Worm (Caenorhabditis elegans) whole organism, L4 larva: Measurements from ENCODE around the gene tsen-2.

Experiments used
- F10B5.3 ChIP-seq: sonication (generic microtip); optimal IDR thresholded peaks from 2 replicates; lab custom pipeline; 2016; ENCODE audit warnings: mild to moderate bottlenecking, missing genetic modification characterization, missing compliant biosample characterization
- F26F4.8 ChIP-seq: fragments of 200-800 bp; sonication (Bioruptor generic); conservative IDR thresholded peaks from 2 replicates; pipeline ENCODE4 v1.3.6; 2022; ENCODE audit warnings: missing genetic modification characterization, missing compliant biosample characterization
- F37D6.2 ChIP-seq: sonication (generic microtip); optimal IDR thresholded peaks from 2 replicates; lab custom pipeline; 2016; ENCODE audit warnings: mild to moderate bottlenecking, missing genetic modification characterization, missing compliant biosample characterization
- F49E8.2 ChIP-seq: sonication (generic microtip); optimal IDR thresholded peaks from 2 replicates; lab custom pipeline; 2016; ENCODE audit warnings: missing compliant biosample characterization, mild to moderate bottlenecking, missing genetic modification characterization, borderline replicate concordance
- R02D3.7 ChIP-seq: fragments of 150-350 bp; sonication (generic microtip); optimal IDR thresholded peaks from 3 replicates; lab custom pipeline; 2014; ENCODE audit warnings: missing biosample characterization, missing genetic modification characterization
- T20F7.1 ChIP-seq: fragments of 200-800 bp; sonication (Bioruptor generic); optimal IDR thresholded peaks from 2 replicates; lab custom pipeline; 2018; ENCODE audit warnings: mild to moderate bottlenecking, missing genetic modification characterization, missing compliant biosample characterization
- Y105C5A.15 ChIP-seq: fragments of 200-800 bp; sonication (Bioruptor generic); IDR thresholded peaks from 2 replicates; pipeline ENCODE4 v1.3.6; 2022; ENCODE audit warnings: missing genetic modification characterization, missing compliant biosample characterization
- Y48G9A.11 ChIP-seq: fragments of 200-800 bp; sonication (Bioruptor generic); IDR thresholded peaks from 2 replicates; pipeline ENCODE4 v1.3.6; 2022; ENCODE audit warnings: missing genetic modification reagents, missing genetic modification characterization, missing compliant biosample characterization
- Y5F2A.4 ChIP-seq: fragments of 200-800 bp; sonication (Bioruptor generic); optimal IDR thresholded peaks from 2 replicates; lab custom pipeline; 2018; ENCODE audit warnings: mild to moderate bottlenecking, missing genetic modification characterization, missing compliant biosample characterization
- ZK546.5 ChIP-seq, 2 experiments: sonication (generic microtip); optimal IDR thresholded peaks; 2 replicates each; lab custom pipeline; 2017; ENCODE audit warnings: missing biosample characterization in 2 of 2, missing genetic modification characterization in 2 of 2
- aha-1 ChIP-seq: fragments of 150-350 bp; peaks from one replicate; lab custom pipeline; 2014; ENCODE audit warnings: missing biosample characterization, missing genetic modification characterization
- ama-1 ChIP-seq: fragments of 150-350 bp; optimal IDR thresholded peaks from 2 replicates; lab custom pipeline; 2014; ENCODE audit warnings: inconsistent platforms, mixed read lengths
- ceh-32 ChIP-seq: sonication (generic microtip); optimal IDR thresholded peaks from 2 replicates; lab custom pipeline; 2016; ENCODE audit warnings: mild to moderate bottlenecking, missing genetic modification characterization, missing compliant biosample characterization; ENCODE audit not compliant: poor library complexity
- ceh-44 ChIP-seq: fragments of 200-800 bp; sonication (Bioruptor generic); IDR thresholded peaks from 2 replicates; pipeline ENCODE4 v1.3.6; 2022; ENCODE audit warnings: missing genetic modification reagents, missing genetic modification characterization, missing compliant biosample characterization
- ceh-82 ChIP-seq: sonication (generic microtip); optimal IDR thresholded peaks from 2 replicates; lab custom pipeline; 2017; ENCODE audit warnings: missing biosample characterization, missing genetic modification characterization
- ces-1 ChIP-seq: fragments of 150-350 bp; sonication (generic microtip); optimal IDR thresholded peaks from 4 replicates; lab custom pipeline; 2014; ENCODE audit warnings: missing biosample characterization, missing genetic modification reagents, missing genetic modification characterization
- cey-2 ChIP-seq: sonication (generic microtip); optimal IDR thresholded peaks from 3 replicates; lab custom pipeline; 2017; ENCODE audit warnings: missing genetic modification characterization, mild to moderate bottlenecking, missing compliant biosample characterization, antibody characterized with exemption, borderline replicate concordance; ENCODE audit not compliant: insufficient read depth
- daf-12 ChIP-seq: fragments of 150-350 bp; optimal IDR thresholded peaks from 2 replicates; lab custom pipeline; 2014; ENCODE audit warnings: missing biosample characterization, missing genetic modification reagents, missing genetic modification characterization
- daf-19 ChIP-seq: fragments of 200-800 bp; sonication (Bioruptor generic); conservative IDR thresholded peaks from 2 replicates; pipeline ENCODE4 v1.3.6; 2022; ENCODE audit warnings: missing genetic modification characterization, missing compliant biosample characterization
- dpl-1 ChIP-seq: fragments of 150-350 bp; optimal IDR thresholded peaks from 2 replicates; lab custom pipeline; 2014; ENCODE audit warnings: missing biosample characterization, missing genetic modification reagents, missing genetic modification characterization
- fos-1 ChIP-seq: fragments of 150-350 bp; optimal IDR thresholded peaks from 2 replicates; lab custom pipeline; 2014; ENCODE audit warnings: missing biosample characterization, missing genetic modification characterization
- gei-8 ChIP-seq: fragments of 200-800 bp; sonication (Bioruptor generic); optimal IDR thresholded peaks from 2 replicates; lab custom pipeline; 2018; ENCODE audit warnings: mild to moderate bottlenecking, missing genetic modification characterization, missing compliant biosample characterization
- hlh-11 ChIP-seq: fragments of 200-800 bp; sonication (Bioruptor generic); optimal IDR thresholded peaks from 2 replicates; lab custom pipeline; 2018; ENCODE audit warnings: mild to moderate bottlenecking, missing genetic modification characterization, missing compliant biosample characterization
- lim-7 ChIP-seq: fragments of 200-800 bp; sonication (Bioruptor generic); IDR thresholded peaks from 2 replicates; pipeline ENCODE4 v1.3.6; 2022; ENCODE audit warnings: missing genetic modification characterization, missing compliant biosample characterization
- lin-1 ChIP-seq: fragments of 200-800 bp; sonication (Bioruptor generic); IDR thresholded peaks from 2 replicates; pipeline ENCODE4 v1.3.6; 2022; ENCODE audit warnings: missing genetic modification reagents, missing genetic modification characterization, missing compliant biosample characterization
- lin-29 ChIP-seq: fragments of 200-800 bp; sonication (Bioruptor generic); IDR thresholded peaks from 2 replicates; pipeline ENCODE4 v1.3.6; 2022; ENCODE audit warnings: missing genetic modification reagents, missing genetic modification characterization, missing compliant biosample characterization
- lin-38 ChIP-seq: fragments of 200-800 bp; sonication (Bioruptor generic); IDR thresholded peaks from 2 replicates; pipeline ENCODE4 v1.3.6; 2022; ENCODE audit warnings: missing genetic modification reagents, missing genetic modification characterization, missing compliant biosample characterization
- lir-3 ChIP-seq: sonication (generic microtip); optimal IDR thresholded peaks from 2 replicates; lab custom pipeline; 2016; ENCODE audit warnings: mild to moderate bottlenecking, missing genetic modification characterization, missing compliant biosample characterization
- lsy-2 ChIP-seq, 2 experiments: fragments of 150-350 bp in 1 of 2; sonication (generic microtip) in 1 of 2; optimal IDR thresholded peaks; 2 replicates each; lab custom pipeline; 2014 to 2017; ENCODE audit warnings: missing biosample characterization in 2 of 2, missing genetic modification characterization in 2 of 2
- nhr-10 ChIP-seq: fragments of 150-350 bp; optimal IDR thresholded peaks from 2 replicates; lab custom pipeline; 2014; ENCODE audit warnings: missing biosample characterization, missing genetic modification characterization
- nhr-11 ChIP-seq: fragments of 150-350 bp; optimal IDR thresholded peaks from 2 replicates; lab custom pipeline; 2014; ENCODE audit warnings: missing biosample characterization, missing genetic modification characterization
- nhr-111 ChIP-seq: fragments of 200-800 bp; sonication (Bioruptor generic); optimal IDR thresholded peaks from 2 replicates; lab custom pipeline; 2018; ENCODE audit warnings: mild to moderate bottlenecking, missing genetic modification characterization, missing compliant biosample characterization
- nhr-25 ChIP-seq: sonication (generic microtip); optimal IDR thresholded peaks from 2 replicates; lab custom pipeline; 2017; ENCODE audit warnings: missing genetic modification characterization, mild to moderate bottlenecking, missing compliant biosample characterization, antibody characterized with exemption, moderate library complexity, borderline replicate concordance; ENCODE audit not compliant: insufficient read depth
- nhr-28 ChIP-seq: fragments of 150-350 bp; optimal IDR thresholded peaks from 2 replicates; lab custom pipeline; 2014; ENCODE audit warnings: missing biosample characterization, missing genetic modification characterization
- nhr-6 ChIP-seq: fragments of 150-350 bp; optimal IDR thresholded peaks from 2 replicates; lab custom pipeline; 2014; ENCODE audit warnings: missing biosample characterization, missing genetic modification characterization
- nhr-76 ChIP-seq: fragments of 150-350 bp; optimal IDR thresholded peaks from 2 replicates; lab custom pipeline; 2014; ENCODE audit warnings: missing biosample characterization, missing genetic modification characterization
- nhr-77 ChIP-seq: fragments of 150-350 bp; optimal IDR thresholded peaks from 2 replicates; lab custom pipeline; 2014; ENCODE audit warnings: missing biosample characterization, missing genetic modification characterization
- php-3 ChIP-seq: fragments of 200-800 bp; sonication (Bioruptor generic); IDR thresholded peaks from 2 replicates; pipeline ENCODE4 v1.3.6; 2022; ENCODE audit warnings: missing genetic modification reagents, missing genetic modification characterization, missing compliant biosample characterization
- rbr-2 ChIP-seq: sonication (generic microtip); optimal IDR thresholded peaks from 2 replicates; lab custom pipeline; 2016; ENCODE audit warnings: missing genotype, missing genetic modification characterization, missing compliant biosample characterization
- saeg-2 ChIP-seq: fragments of 200-800 bp; sonication (Bioruptor generic); IDR thresholded peaks from 2 replicates; pipeline ENCODE4 v1.3.6; 2022; ENCODE audit warnings: missing genetic modification reagents, missing genetic modification characterization, missing compliant biosample characterization
- sdz-12 ChIP-seq: fragments of 200-800 bp; sonication (Bioruptor generic); optimal IDR thresholded peaks from 2 replicates; lab custom pipeline; 2018; ENCODE audit warnings: mild to moderate bottlenecking, missing genetic modification characterization, missing compliant biosample characterization
- snpc-4 ChIP-seq: fragments of 150-350 bp; optimal IDR thresholded peaks from 2 replicates; lab custom pipeline; 2014; ENCODE audit warnings: missing biosample characterization, missing genetic modification characterization
- spr-1 ChIP-seq: sonication (generic microtip); optimal IDR thresholded peaks from 2 replicates; lab custom pipeline; 2016; ENCODE audit warnings: mild to moderate bottlenecking, missing genetic modification characterization, missing compliant biosample characterization
- tag-97 ChIP-seq: fragments of 200-800 bp; sonication (Bioruptor generic); IDR thresholded peaks from 2 replicates; pipeline ENCODE4 v1.3.6; 2022; ENCODE audit warnings: missing genetic modification characterization, missing compliant biosample characterization
- unc-130 ChIP-seq: sonication (generic microtip); optimal IDR thresholded peaks from 2 replicates; lab custom pipeline; 2016; ENCODE audit warnings: missing genetic modification reagents, missing genetic modification characterization, missing compliant biosample characterization
- unc-62 ChIP-seq, 3 experiments: fragments of 150-350 bp in 1 of 3; sonication (generic microtip); optimal IDR thresholded peaks in 2 of 3; peaks in 1 of 3; 1 replicate in 1 of 3; 2 replicates in 2 of 3; lab custom pipeline; 2014 to 2017; ENCODE audit warnings: missing biosample characterization in 3 of 3, missing genetic modification characterization in 3 of 3, missing genetic modification reagents in 3 of 3, missing genotype in 1 of 3
- zag-1 ChIP-seq: fragments of 150-350 bp; optimal IDR thresholded peaks from 2 replicates; lab custom pipeline; 2014; ENCODE audit warnings: missing biosample characterization, missing genetic modification characterization
- zfp-2 ChIP-seq: sonication (generic microtip); optimal IDR thresholded peaks from 2 replicates; lab custom pipeline; 2016; ENCODE audit warnings: mild to moderate bottlenecking, missing genetic modification characterization, missing compliant biosample characterization
- zip-11 ChIP-seq: fragments of 200-800 bp; sonication (Bioruptor generic); IDR thresholded peaks from 2 replicates; pipeline ENCODE4 v1.3.6; 2022; ENCODE audit warnings: missing genetic modification characterization, missing compliant biosample characterization
- ztf-11 ChIP-seq: fragments of 150-350 bp; optimal IDR thresholded peaks from 2 replicates; lab custom pipeline; 2014; ENCODE audit warnings: missing biosample characterization, missing genetic modification characterization
- ztf-7 ChIP-seq: fragments of 150-350 bp; optimal IDR thresholded peaks from 2 replicates; lab custom pipeline; 2014; ENCODE audit warnings: missing biosample characterization, missing genetic modification characterization

The tsen-2 gene

DNA sequence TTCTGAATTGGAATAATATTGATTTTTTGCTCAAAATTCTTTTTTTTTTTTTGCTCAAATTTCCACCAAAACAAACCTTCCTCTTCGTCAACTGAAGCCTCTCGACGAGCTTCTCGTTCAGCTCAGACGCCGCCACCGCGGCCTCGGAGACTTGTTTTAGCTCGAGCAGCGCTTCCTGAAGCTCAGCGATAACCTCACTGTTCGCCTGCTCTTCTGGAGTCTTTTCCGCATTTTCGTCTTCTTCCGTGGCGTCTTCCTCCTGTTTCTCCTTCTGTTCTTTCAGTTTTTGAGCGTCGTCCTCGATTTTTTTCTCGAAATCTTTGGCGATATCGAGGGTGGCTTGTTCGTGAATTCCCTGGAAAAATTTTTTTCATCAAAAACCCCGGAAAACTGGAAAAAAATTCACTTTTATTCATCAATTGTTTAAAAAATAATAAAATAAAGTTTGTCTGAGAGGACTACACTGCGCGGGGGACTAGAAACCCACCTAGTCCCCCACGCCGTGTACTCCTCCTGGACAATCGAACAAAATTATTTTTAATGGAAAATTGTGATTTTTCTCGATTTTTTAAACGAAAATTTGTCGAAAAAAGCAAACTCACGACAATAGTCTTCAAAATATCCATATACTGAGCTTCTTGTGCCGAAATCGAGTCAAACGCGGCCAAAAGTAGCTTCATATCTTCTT, 48.1 kb upstream of the tsen-2 start (continued):
- TF ChIP-seq nhr-28 (tag; lab: Kevin White, UChicago): no peak
- peak; percentile 66 for TF ChIP-seq sdz-12 (GFP tag; lab: Kevin White, UChicago)
- no peak for TF ChIP-seq nhr-6 (tag; lab: Kevin White, UChicago)
- TF ChIP-seq ceh-44 (GFP tag; lab: Robert Waterston, UW): no peak
- TF ChIP-seq F10B5.3: no peak
- TF ChIP-seq saeg-2 (GFP tag; lab: Robert Waterston, UW): no peak
- TF ChIP-seq gei-8 (GFP tag; lab: Kevin White, UChicago): peak; percentile 7
- TF ChIP-seq nhr-76 (tag; lab: Kevin White, UChicago): no peak
- no peak for TF ChIP-seq fos-1
- TF ChIP-seq F49E8.2 (tag; lab: Kevin White, UChicago): peak; percentile 79
- TF ChIP-seq zfp-2 (tag; lab: Kevin White, UChicago): peak; percentile 13
- peak; percentile 72 for TF ChIP-seq aha-1
- peak; percentile 71 for TF ChIP-seq F37D6.2
- no peak for TF ChIP-seq R02D3.7 (tag; lab: Kevin White, UChicago)
- no peak for TF ChIP-seq snpc-4 (tag; lab: Kevin White, UChicago)
- TF ChIP-seq lin-38 (GFP tag; lab: Robert Waterston, UW): peak; percentile 80
- no peak for TF ChIP-seq lin-1 (GFP tag; lab: Robert Waterston, UW)
- peak; percentile 51 for TF ChIP-seq hlh-11
- TF ChIP-seq spr-1: peak; percentile 13
- no peak for TF ChIP-seq Y5F2A.4 (GFP tag; lab: Kevin White, UChicago)
- no peak for TF ChIP-seq cey-2 (tag; lab: Kevin White, UChicago)
- TF ChIP-seq daf-19 (GFP tag; lab: Robert Waterston, UW): no peak
- TF ChIP-seq php-3: no peak
- no peak for TF ChIP-seq nhr-11 (tag; lab: Kevin White, UChicago)
- peak; percentile 81 for TF ChIP-seq Y48G9A.11 (GFP tag; lab: Robert Waterston, UW)
- no peak for TF ChIP-seq ztf-11 (tag; lab: Kevin White, UChicago)
- no peak for TF ChIP-seq T20F7.1 (GFP tag; lab: Kevin White, UChicago)
- TF ChIP-seq ama-1 (lab: Kevin White, UChicago): no peak
- peak; percentile 3 for TF ChIP-seq nhr-77
- no peak for TF ChIP-seq nhr-10 (tag; lab: Kevin White, UChicago)
- peak; percentile 93 for TF ChIP-seq unc-130 (GFP tag; lab: Kevin White, UChicago)
- TF ChIP-seq dpl-1 (GFP tag; lab: Kevin White, UChicago): peak; percentile 81
- TF ChIP-seq lim-7 (GFP tag; lab: Robert Waterston, UW): no peak
- TF ChIP-seq lsy-2 (tag; optimal IDR thresholded peaks at IDR 0.05; lab: Kevin White, UChicago): peak in 1 of 2 experiments; percentile 93
- TF ChIP-seq unc-62 (GFP tag; optimal IDR thresholded peaks at IDR 0.05 in 1 of 2; lab: Kevin White, UChicago): no peak
- TF ChIP-seq unc-62 (tag; optimal IDR thresholded peaks at IDR 0.05; lab: Kevin White, UChicago): no peak
- peak; percentile 31 for TF ChIP-seq nhr-111 (GFP tag; lab: Kevin White, UChicago)
- no peak for TF ChIP-seq zag-1 (tag; lab: Kevin White, UChicago)
- TF ChIP-seq nhr-25 (tag; lab: Kevin White, UChicago): no peak
- peak; percentile 69 for TF ChIP-seq ztf-7 (tag; lab: Kevin White, UChicago)
- peak; percentile 28 for TF ChIP-seq ceh-32 (tag; lab: Kevin White, UChicago)
- TF ChIP-seq lin-29 (GFP tag; lab: Robert Waterston, UW): no peak
- TF ChIP-seq ces-1 (GFP tag; lab: Kevin White, UChicago): no peak
- TF ChIP-seq Y105C5A.15 (GFP tag; lab: Robert Waterston, UW): no peak
- TF ChIP-seq lir-3: peak; percentile 41
- TF ChIP-seq ZK546.5 (tag; optimal IDR thresholded peaks at IDR 0.05; lab: Kevin White, UChicago): no peak
- TF ChIP-seq daf-12 (tag; lab: Kevin White, UChicago): no peak
- no peak for TF ChIP-seq F26F4.8 (GFP tag; lab: Robert Waterston, UW)
- no peak for TF ChIP-seq ceh-82 (tag; lab: Kevin White, UChicago)
- peak; percentile 73 for TF ChIP-seq rbr-2
- TF ChIP-seq zip-11 (GFP tag; lab: Robert Waterston, UW): no peak
- peak; percentile 91 for TF ChIP-seq tag-97
